Worm (Caenorhabditis elegans): ENCODE data around the gene klp-3.

The klp-3 gene

ce11 chrII:7888759-7889158 lies 46.6 kb downstream of the klp-3 start (continued):
- TF ChIP-seq jun-1 (tag; optimal IDR thresholded peaks at IDR 0.05) (no peak), blmp-1 (tag; optimal IDR thresholded peaks at IDR 0.05) (no peak), nhr-12 (tag; optimal IDR thresholded peaks at IDR 0.05) (no peak), elt-3 (tag; optimal IDR thresholded peaks at IDR 0.05) (no peak), F16B12.6 (tag; optimal IDR thresholded peaks at IDR 0.05) (no peak), snu-23 (GFP tag; optimal IDR thresholded peaks at IDR 0.05) (peak; percentile 22), elt-2 (tag; optimal IDR thresholded peaks at IDR 0.05) (peak; percentile 61), sox-4 (tag; optimal IDR thresholded peaks at IDR 0.05) (no peak), hlh-4 (tag; optimal IDR thresholded peaks at IDR 0.05) (peak; percentile 2), unc-86 (tag; optimal IDR thresholded peaks at IDR 0.05) (no peak), swsn-7 (tag; optimal IDR thresholded peaks at IDR 0.05) (no peak), vab-15 (tag; optimal IDR thresholded peaks at IDR 0.05) (no peak), nhr-20 (tag; optimal IDR thresholded peaks at IDR 0.05) (peak; percentile 49), grh-1 (GFP tag; IDR thresholded peaks at IDR 0.05) (no peak), efl-3 (GFP tag; optimal IDR thresholded peaks at IDR 0.05) (no peak), pax-3 (tag; optimal IDR thresholded peaks at IDR 0.05) (no peak), ets-5 (GFP tag; IDR thresholded peaks at IDR 0.05) (no peak), fkh-10 (GFP tag; optimal IDR thresholded peaks at IDR 0.05) (no peak), efl-1 (optimal IDR thresholded peaks at IDR 0.05) (peak in 1 of 2 experiments; percentile 17), efl-1 (GFP tag; optimal IDR thresholded peaks at IDR 0.05 in 1 of 2) (no peak), unc-62 (GFP tag; optimal IDR thresholded peaks at IDR 0.05) (no peak), nhr-76 (tag; optimal IDR thresholded peaks at IDR 0.05) (no peak), egl-13 (tag; optimal IDR thresholded peaks at IDR 0.05) (no peak), zip-4 (GFP tag; optimal IDR thresholded peaks at IDR 0.05) (no peak), egl-27 (tag; optimal IDR thresholded peaks at IDR 0.05) (no peak), lsy-2 (tag; optimal IDR thresholded peaks at IDR 0.05) (peak; percentile 0 to 28), unc-98 (GFP tag; IDR thresholded peaks at IDR 0.05) (no peak), rnt-1 (tag; optimal IDR thresholded peaks at IDR 0.05) (no peak), lin-14 (GFP tag; optimal IDR thresholded peaks at IDR 0.05) (peak; percentile 44), C34B4.2 (tag; optimal IDR thresholded peaks at IDR 0.05) (no peak), C04F5.9 (tag; optimal IDR thresholded peaks at IDR 0.05) (no peak), pqm-1 (tag; optimal IDR thresholded peaks at IDR 0.05) (no peak), ztf-4 (tag; optimal IDR thresholded peaks at IDR 0.05) (no peak), isw-1 (GFP tag; IDR thresholded peaks at IDR 0.05) (no peak), fkh-8 (tag; optimal IDR thresholded peaks at IDR 0.05) (peak; percentile 63), ama-1 (optimal IDR thresholded peaks at IDR 0.05) (no peak), aly-2 (tag; optimal IDR thresholded peaks at IDR 0.05) (no peak), skn-1 (tag; optimal IDR thresholded peaks at IDR 0.05) (no peak), dsc-1 (tag; optimal IDR thresholded peaks at IDR 0.05) (no peak), ceh-63 (GFP tag; optimal IDR thresholded peaks at IDR 0.05) (no peak), tbx-2 (tag; optimal IDR thresholded peaks at IDR 0.05) (no peak), nhr-84 (tag; optimal IDR thresholded peaks at IDR 0.05) (no peak), hpl-2 (GFP tag; optimal IDR thresholded peaks at IDR 0.05) (no peak), sptf-1 (tag; optimal IDR thresholded peaks at IDR 0.05) (no peak), zag-1 (tag; optimal IDR thresholded peaks at IDR 0.05) (no peak), sup-37 (GFP tag; optimal IDR thresholded peaks at IDR 0.05) (no peak), lin-35 (GFP tag; optimal IDR thresholded peaks at IDR 0.05) (peak; percentile 5 to 12), pag-3 (tag; optimal IDR thresholded peaks at IDR 0.05; ENCODE audit: borderline replicate concordance, insufficient read depth) (no peak), hlh-17 (GFP tag; optimal IDR thresholded peaks at IDR 0.05; ENCODE audit: borderline replicate concordance) (no peak), nhr-11 (tag; optimal IDR thresholded peaks at IDR 0.05) (no peak), mdl-1 (tag; optimal IDR thresholded peaks at IDR 0.05) (no peak), lin-15B (tag; optimal IDR thresholded peaks at IDR 0.05) (no peak), mep-1 (tag; optimal IDR thresholded peaks at IDR 0.05) (peak; percentile 11), nhr-90 (tag; optimal IDR thresholded peaks at IDR 0.05; ENCODE audit: poor library complexity) (no peak)
